Worm (Caenorhabditis elegans) whole organism, early embryonic: ENCODE results near the gene M195.2.

Experiments used
- B0310.2 ChIP-seq: sonication (generic microtip); optimal IDR thresholded peaks from 2 replicates; lab custom pipeline; 2016; ENCODE audit warnings: mild to moderate bottlenecking, missing genetic modification characterization, missing compliant biosample characterization
- F13C5.2 ChIP-seq: sonication (generic microtip); optimal IDR thresholded peaks from 2 replicates; lab custom pipeline; 2017; ENCODE audit warnings: mild to moderate bottlenecking, missing genetic modification characterization, inconsistent platforms, missing compliant biosample characterization
- aly-1 ChIP-seq: sonication (generic microtip); optimal IDR thresholded peaks from 2 replicates; lab custom pipeline; 2016; ENCODE audit warnings: missing genetic modification characterization, missing compliant biosample characterization
- ama-1 ChIP-seq: fragments of 150-350 bp; optimal IDR thresholded peaks from 2 replicates; lab custom pipeline; 2014
- ceh-13 ChIP-seq: fragments of 200-800 bp; sonication (Bioruptor generic); optimal IDR thresholded peaks from 2 replicates; lab custom pipeline; 2018; ENCODE audit warnings: mild to moderate bottlenecking, missing genetic modification characterization, missing compliant biosample characterization
- ceh-36 ChIP-seq: sonication (generic microtip); optimal IDR thresholded peaks from 2 replicates; lab custom pipeline; 2016; ENCODE audit warnings: missing genetic modification characterization, inconsistent platforms, missing compliant biosample characterization
- ets-7 ChIP-seq: sonication (generic microtip); optimal IDR thresholded peaks from 2 replicates; lab custom pipeline; 2016; ENCODE audit warnings: missing genotype, missing genetic modification characterization, missing compliant biosample characterization
- flt-1 ChIP-seq: fragments of 200-800 bp; sonication (Bioruptor generic); IDR thresholded peaks from 2 replicates; pipeline ENCODE4 v1.3.6; 2022; ENCODE audit warnings: missing genetic modification characterization, missing compliant biosample characterization
- hmbx-1 ChIP-seq: sonication (generic microtip); optimal IDR thresholded peaks from 2 replicates; lab custom pipeline; 2016; ENCODE audit warnings: mild to moderate bottlenecking, missing genetic modification characterization, missing compliant biosample characterization
- hmg-4 ChIP-seq: fragments of 200-800 bp; sonication (Bioruptor generic); optimal IDR thresholded peaks from 2 replicates; lab custom pipeline; 2018; ENCODE audit warnings: mild to moderate bottlenecking, missing genetic modification characterization, missing compliant biosample characterization
- hnd-1 ChIP-seq: sonication (generic microtip); optimal IDR thresholded peaks from 2 replicates; lab custom pipeline; 2016; ENCODE audit warnings: missing genetic modification characterization, missing compliant biosample characterization
- pes-1 ChIP-seq: fragments of 200-800 bp; sonication (Bioruptor generic); IDR thresholded peaks from 2 replicates; pipeline ENCODE4 v1.3.6; 2022; ENCODE audit warnings: missing genetic modification reagents, missing genetic modification characterization, missing compliant biosample characterization
- scrt-1 ChIP-seq: fragments of 200-800 bp; sonication (Bioruptor generic); IDR thresholded peaks from 2 replicates; pipeline ENCODE4 v1.3.6; 2022; ENCODE audit warnings: missing genetic modification characterization, missing compliant biosample characterization
- sea-1 ChIP-seq: fragments of 200-800 bp; sonication (Bioruptor generic); conservative IDR thresholded peaks from 2 replicates; pipeline ENCODE4 v1.3.6; 2022; ENCODE audit warnings: missing genetic modification characterization, missing compliant biosample characterization
- tbx-11 ChIP-seq: fragments of 200-800 bp; sonication (Bioruptor generic); IDR thresholded peaks from 2 replicates; pipeline ENCODE4 v1.3.6; 2022; ENCODE audit warnings: missing genetic modification characterization, missing compliant biosample characterization
- tbx-37 ChIP-seq: fragments of 200-800 bp; sonication (Bioruptor generic); conservative IDR thresholded peaks from 2 replicates; pipeline ENCODE4 v1.3.6; 2022; ENCODE audit warnings: missing genetic modification reagents, missing genetic modification characterization, missing compliant biosample characterization
- tra-4 ChIP-seq: sonication (generic microtip); optimal IDR thresholded peaks from 2 replicates; lab custom pipeline; 2017; ENCODE audit warnings: missing genetic modification characterization, missing compliant biosample characterization

The M195.2 gene

ce11 chrII:8405303-8405702 is 44.8 kb downstream of the M195.2 start, which contains the start of gene ubc-24:
TSS of gene ubc-24 (plus strand) at chrII:8405603.
- no peak for TF ChIP-seq F13C5.2
- TF ChIP-seq aly-1 (tag; lab: Kevin White, UChicago), result no peak
- no peak for TF ChIP-seq B0310.2 (tag; lab: Kevin White, UChicago)
- TF ChIP-seq scrt-1 (GFP tag; lab: Robert Waterston, UW), result no peak
- no peak for TF ChIP-seq tbx-11 (GFP tag; lab: Robert Waterston, UW)
- TF ChIP-seq ceh-36 (tag; lab: Kevin White, UChicago), result no peak
- no peak for TF ChIP-seq hnd-1 (tag; lab: Kevin White, UChicago)
- TF ChIP-seq tra-4 (tag; lab: Kevin White, UChicago), result no peak
- TF ChIP-seq hmbx-1 (tag; lab: Kevin White, UChicago), result no peak
- TF ChIP-seq ets-7 (tag; lab: Kevin White, UChicago), result no peak
- TF ChIP-seq hmg-4, result no peak
- no peak for TF ChIP-seq tbx-37 (GFP tag; lab: Robert Waterston, UW)
- TF ChIP-seq pes-1 (GFP tag; lab: Robert Waterston, UW), result no peak
- TF ChIP-seq ceh-13 (GFP tag; lab: Kevin White, UChicago), result no peak
- TF ChIP-seq flt-1, result no peak

ce11 chrII:8407491-8407890 is 46.9 kb downstream of the M195.2 start, which contains the start of gene sra-13:
TSS of gene sra-13 (plus strand) at chrII:8407685.
- TF ChIP-seq hmg-4 (no peak), F13C5.2 (no peak), tbx-37 (GFP tag; lab: Robert Waterston, UW) (no peak), B0310.2 (tag; lab: Kevin White, UChicago) (no peak), tra-4 (tag; lab: Kevin White, UChicago) (no peak), ets-7 (tag; lab: Kevin White, UChicago) (no peak), pes-1 (GFP tag; lab: Robert Waterston, UW) (no peak), ceh-13 (GFP tag; lab: Kevin White, UChicago) (no peak), flt-1 (no peak), tbx-11 (GFP tag; lab: Robert Waterston, UW) (no peak)

ce11 chrII:8409538-8409937 is 49.0 kb downstream of the M195.2 start:
- TF ChIP-seq hmg-4 (no peak), sea-1 (GFP tag; lab: Robert Waterston, UW) (no peak), scrt-1 (GFP tag; lab: Robert Waterston, UW) (no peak)

- TF ChIP-seq tbx-37 (GFP tag; lab: Robert Waterston, UW) (no peak), ceh-13 (GFP tag; lab: Kevin White, UChicago) (no peak), aly-1 (tag; lab: Kevin White, UChicago) (no peak), scrt-1 (GFP tag; lab: Robert Waterston, UW) (no peak)
Observed at ce11 chrII:8411002-8411401, 50.4 kb downstream of the M195.2 start.

ce11 chrII:8412061-8412721 is 51.6 kb downstream of the M195.2 start, which contains the start of gene efl-3:
TSS of gene efl-3 (plus strand) at chrII:8412671.
- TF ChIP-seq F13C5.2 (no peak), hnd-1 (tag; lab: Kevin White, UChicago) (no peak), scrt-1 (GFP tag; lab: Robert Waterston, UW) (0 out of 2 replicates have a peak, but pooled peaks have one; percentile 58), ama-1 (lab: Kevin White, UChicago) (no peak), aly-1 (tag; lab: Kevin White, UChicago) (peak; percentile 43), ceh-13 (GFP tag; lab: Kevin White, UChicago) (no peak), pes-1 (GFP tag; lab: Robert Waterston, UW) (no peak), hmbx-1 (tag; lab: Kevin White, UChicago) (no peak), tbx-37 (GFP tag; lab: Robert Waterston, UW) (no peak), hmg-4 (peak; percentile 63), ceh-36 (tag; lab: Kevin White, UChicago) (peak; percentile 21), B0310.2 (tag; lab: Kevin White, UChicago) (no peak), ets-7 (tag; lab: Kevin White, UChicago) (no peak), tbx-11 (GFP tag; lab: Robert Waterston, UW) (no peak), tra-4 (tag; lab: Kevin White, UChicago) (no peak)
